Worm (Caenorhabditis elegans): ENCODE measurements around the gene F13A7.11.

The F13A7.11 gene

DNA sequence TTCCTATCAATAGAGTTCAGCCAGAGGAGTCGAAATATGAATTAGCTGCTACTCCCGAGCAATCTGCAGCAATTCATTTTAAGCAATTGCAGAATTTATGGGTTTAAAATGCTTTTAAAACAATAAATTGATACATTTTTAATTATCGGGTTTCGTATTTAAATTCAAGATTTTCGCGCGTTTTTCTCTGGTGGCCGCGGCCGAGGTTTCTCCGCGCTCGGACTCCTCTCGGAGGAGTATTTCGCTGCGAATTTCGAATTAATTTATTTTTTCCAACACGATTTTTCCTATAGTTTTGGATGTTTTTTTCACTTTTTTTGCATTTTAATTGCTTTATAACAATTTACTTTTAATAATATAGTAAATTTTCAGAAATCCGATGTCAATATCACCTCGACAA lies 6.4 kb upstream of the F13A7.11 start, which contains the start of gene F13A7.14 (continued):
- TF ChIP-seq nhr-28 (tag; optimal IDR thresholded peaks at IDR 0.05), result no peak
- peak; percentile 54 for TF ChIP-seq jun-1 (tag; optimal IDR thresholded peaks at IDR 0.05)
- TF ChIP-seq tbx-2 (tag; optimal IDR thresholded peaks at IDR 0.05), result peak; percentile 96
- no peak for TF ChIP-seq pqm-1 (tag; optimal IDR thresholded peaks at IDR 0.05)
- peak; percentile 95 for TF ChIP-seq ceh-90 (tag; optimal IDR thresholded peaks at IDR 0.05)
- TF ChIP-seq snpc-4 (tag; optimal IDR thresholded peaks at IDR 0.05), result peak; percentile 84
- TF ChIP-seq unc-30 (tag; optimal IDR thresholded peaks at IDR 0.05), result no peak
- peak; percentile 71 for TF ChIP-seq ceh-88 (GFP tag; IDR thresholded peaks at IDR 0.05)
- TF ChIP-seq fkh-4 (tag; optimal IDR thresholded peaks at IDR 0.05; ENCODE audit: borderline replicate concordance), result peak; percentile 97
- TF ChIP-seq egl-13 (tag; optimal IDR thresholded peaks at IDR 0.05), result peak; percentile 94
- peak; percentile 82 for TF ChIP-seq lin-14 (GFP tag; optimal IDR thresholded peaks at IDR 0.05)
- no peak for TF ChIP-seq C34B4.2 (tag; optimal IDR thresholded peaks at IDR 0.05)
- peak; percentile 90 for TF ChIP-seq snu-23 (GFP tag; optimal IDR thresholded peaks at IDR 0.05)
- no peak for TF ChIP-seq ets-5 (GFP tag; IDR thresholded peaks at IDR 0.05)
- TF ChIP-seq unc-98 (GFP tag; IDR thresholded peaks at IDR 0.05), result peak; percentile 91
- TF ChIP-seq blmp-1 (tag; optimal IDR thresholded peaks at IDR 0.05), result peak; percentile 46
- TF ChIP-seq lin-13 (GFP tag; optimal IDR thresholded peaks at IDR 0.05), result peak; percentile 66
- peak; percentile 88 for TF ChIP-seq C04F5.9 (tag; optimal IDR thresholded peaks at IDR 0.05)
- TF ChIP-seq nhr-77 (tag; optimal IDR thresholded peaks at IDR 0.05), result peak; percentile 1
- peak; percentile 97 for TF ChIP-seq nhr-90 (tag; optimal IDR thresholded peaks at IDR 0.05; ENCODE audit: poor library complexity)
- peak; percentile 58 for TF ChIP-seq ztf-4 (tag; optimal IDR thresholded peaks at IDR 0.05)
- no peak for TF ChIP-seq pag-3 (tag; optimal IDR thresholded peaks at IDR 0.05; ENCODE audit: borderline replicate concordance, insufficient read depth)
- peak; percentile 82 for TF ChIP-seq hlh-4 (tag; optimal IDR thresholded peaks at IDR 0.05)
- peak; percentile 96 for TF ChIP-seq dsc-1 (tag; optimal IDR thresholded peaks at IDR 0.05)
- TF ChIP-seq fos-1 (tag; optimal IDR thresholded peaks at IDR 0.05), result no peak
- no peak for TF ChIP-seq nhr-84 (tag; optimal IDR thresholded peaks at IDR 0.05)
- peak; percentile 81 for TF ChIP-seq elt-2 (tag; optimal IDR thresholded peaks at IDR 0.05)
- TF ChIP-seq alr-1 (tag; optimal IDR thresholded peaks at IDR 0.05; ENCODE audit: borderline replicate concordance), result no peak
- peak; percentile 82 for TF ChIP-seq isw-1 (GFP tag; IDR thresholded peaks at IDR 0.05)
- no peak for TF ChIP-seq nhr-237 (tag; optimal IDR thresholded peaks at IDR 0.05)
- TF ChIP-seq ceh-63 (GFP tag; optimal IDR thresholded peaks at IDR 0.05), result peak; percentile 32
- TF ChIP-seq unc-62 (GFP tag; optimal IDR thresholded peaks at IDR 0.05), result no peak
- peak; percentile 15 for TF ChIP-seq F16B12.6 (tag; optimal IDR thresholded peaks at IDR 0.05)
- no peak for TF ChIP-seq fkh-10 (GFP tag; optimal IDR thresholded peaks at IDR 0.05)
- peak; percentile 79 for TF ChIP-seq efl-3 (GFP tag; optimal IDR thresholded peaks at IDR 0.05)
- peak; percentile 95 for TF ChIP-seq nhr-47 (tag; optimal IDR thresholded peaks at IDR 0.05)
- no peak for TF ChIP-seq tlp-1 (tag; optimal IDR thresholded peaks at IDR 0.05)
- peak in 1 of 2 experiments; percentile 98 for TF ChIP-seq ztf-11 (tag; optimal IDR thresholded peaks at IDR 0.05)
- peak; percentile 83 for TF ChIP-seq Y116A8C.19 (tag; optimal IDR thresholded peaks at IDR 0.05; ENCODE audit: borderline replicate concordance)
- peak; percentile 67 for TF ChIP-seq hlh-17 (GFP tag; optimal IDR thresholded peaks at IDR 0.05; ENCODE audit: borderline replicate concordance)
- peak; percentile 91 for TF ChIP-seq xbp-1 (tag; optimal IDR thresholded peaks at IDR 0.05)
- peak; percentile 94 for TF ChIP-seq mab-9 (GFP tag; IDR thresholded peaks at IDR 0.05)
- peak; percentile 76 for TF ChIP-seq C16A3.4 (tag; optimal IDR thresholded peaks at IDR 0.05)
- peak; percentile 79 to 89 for TF ChIP-seq lsy-2 (tag; optimal IDR thresholded peaks at IDR 0.05)
- peak; percentile 78 for TF ChIP-seq lin-39 (tag; optimal IDR thresholded peaks at IDR 0.05)
- TF ChIP-seq efl-1 (optimal IDR thresholded peaks at IDR 0.05), result peak; percentile 97 to 98
- peak; percentile 97 to 100 for TF ChIP-seq efl-1 (GFP tag; optimal IDR thresholded peaks at IDR 0.05 in 1 of 2)
- TF ChIP-seq sptf-1 (tag; optimal IDR thresholded peaks at IDR 0.05), result no peak
- peak; percentile 85 for TF ChIP-seq skn-1 (tag; optimal IDR thresholded peaks at IDR 0.05)
- no peak for TF ChIP-seq aly-2 (tag; optimal IDR thresholded peaks at IDR 0.05)
- peak; percentile 99 for TF ChIP-seq rnt-1 (tag; optimal IDR thresholded peaks at IDR 0.05)
- TF ChIP-seq zag-1 (tag; optimal IDR thresholded peaks at IDR 0.05), result no peak
- TF ChIP-seq ama-1 (optimal IDR thresholded peaks at IDR 0.05), result no peak

Data from whole organism, L1 larva.